Worm (Caenorhabditis elegans) whole organism, L4 larva: ENCODE results near the gene natc-1.

ENCODE experiments used
- F37D6.2 ChIP-seq: sonication (generic microtip); optimal IDR thresholded peaks from 2 replicates; lab custom pipeline; 2016; ENCODE audit warnings: mild to moderate bottlenecking, missing genetic modification characterization, missing compliant biosample characterization
- F44E2.7 ChIP-seq: fragments of 200-800 bp; sonication (Bioruptor generic); IDR thresholded peaks from 2 replicates; pipeline ENCODE4 v2.1.2; 2022; ENCODE audit warnings: missing genetic modification characterization, missing compliant biosample characterization
- R02D3.7 ChIP-seq: fragments of 150-350 bp; sonication (generic microtip); optimal IDR thresholded peaks from 3 replicates; lab custom pipeline; 2014; ENCODE audit warnings: missing biosample characterization, missing genetic modification characterization
- aha-1 ChIP-seq: fragments of 150-350 bp; peaks from one replicate; lab custom pipeline; 2014; ENCODE audit warnings: missing biosample characterization, missing genetic modification characterization
- ama-1 ChIP-seq: fragments of 150-350 bp; optimal IDR thresholded peaks from 2 replicates; lab custom pipeline; 2014; ENCODE audit warnings: inconsistent platforms, mixed read lengths
- attf-4 ChIP-seq: sonication (generic microtip); optimal IDR thresholded peaks from 3 replicates; lab custom pipeline; 2017; ENCODE audit warnings: missing biosample characterization, missing genetic modification characterization
- ceh-28 ChIP-seq: fragments of 150-350 bp; optimal IDR thresholded peaks from 2 replicates; lab custom pipeline; 2014; ENCODE audit warnings: missing biosample characterization, missing genetic modification reagents, missing genetic modification characterization
- ces-1 ChIP-seq: fragments of 150-350 bp; sonication (generic microtip); optimal IDR thresholded peaks from 4 replicates; lab custom pipeline; 2014; ENCODE audit warnings: missing biosample characterization, missing genetic modification reagents, missing genetic modification characterization
- daf-12 ChIP-seq: fragments of 150-350 bp; optimal IDR thresholded peaks from 2 replicates; lab custom pipeline; 2014; ENCODE audit warnings: missing biosample characterization, missing genetic modification reagents, missing genetic modification characterization
- daf-19 ChIP-seq: fragments of 200-800 bp; sonication (Bioruptor generic); conservative IDR thresholded peaks from 2 replicates; pipeline ENCODE4 v1.3.6; 2022; ENCODE audit warnings: missing genetic modification characterization, missing compliant biosample characterization
- daf-8 ChIP-seq: fragments of 200-800 bp; sonication (Bioruptor generic); IDR thresholded peaks from 2 replicates; pipeline ENCODE4 v1.3.6; 2022; ENCODE audit warnings: missing genetic modification characterization, missing compliant biosample characterization
- egl-43 ChIP-seq: fragments of 200-800 bp; sonication (Bioruptor generic); IDR thresholded peaks from 2 replicates; pipeline ENCODE4 v1.3.6; 2022; ENCODE audit warnings: missing genetic modification reagents, missing genetic modification characterization, missing compliant biosample characterization
- fos-1 ChIP-seq: fragments of 150-350 bp; optimal IDR thresholded peaks from 2 replicates; lab custom pipeline; 2014; ENCODE audit warnings: missing biosample characterization, missing genetic modification characterization
- gei-8 ChIP-seq: fragments of 200-800 bp; sonication (Bioruptor generic); optimal IDR thresholded peaks from 2 replicates; lab custom pipeline; 2018; ENCODE audit warnings: mild to moderate bottlenecking, missing genetic modification characterization, missing compliant biosample characterization
- jun-1 ChIP-seq: fragments of 150-350 bp; optimal IDR thresholded peaks from 2 replicates; lab custom pipeline; 2014; ENCODE audit warnings: missing biosample characterization, missing genetic modification reagents, missing genetic modification characterization
- lim-7 ChIP-seq: fragments of 200-800 bp; sonication (Bioruptor generic); IDR thresholded peaks from 2 replicates; pipeline ENCODE4 v1.3.6; 2022; ENCODE audit warnings: missing genetic modification characterization, missing compliant biosample characterization
- lin-15B ChIP-seq: fragments of 150-350 bp; sonication (generic microtip); optimal IDR thresholded peaks from 3 replicates; lab custom pipeline; 2014; ENCODE audit warnings: missing biosample characterization, missing genetic modification characterization
- lin-38 ChIP-seq: fragments of 200-800 bp; sonication (Bioruptor generic); IDR thresholded peaks from 2 replicates; pipeline ENCODE4 v1.3.6; 2022; ENCODE audit warnings: missing genetic modification reagents, missing genetic modification characterization, missing compliant biosample characterization
- lsy-2 ChIP-seq, 2 experiments: fragments of 150-350 bp in 1 of 2; sonication (generic microtip) in 1 of 2; optimal IDR thresholded peaks; 2 replicates each; lab custom pipeline; 2014 to 2017; ENCODE audit warnings: missing biosample characterization in 2 of 2, missing genetic modification characterization in 2 of 2
- madf-9 ChIP-seq: fragments of 200-800 bp; sonication (Bioruptor generic); conservative IDR thresholded peaks from 2 replicates; pipeline ENCODE4 v1.3.6; 2022; ENCODE audit warnings: missing genetic modification reagents, missing genetic modification characterization, missing compliant biosample characterization
- mes-2 ChIP-seq: sonication (generic microtip); optimal IDR thresholded peaks from 2 replicates; lab custom pipeline; 2016; ENCODE audit warnings: missing genotype, mild to moderate bottlenecking, missing genetic modification characterization, missing compliant biosample characterization; ENCODE audit not compliant: poor library complexity, severe bottlenecking
- nhr-111 ChIP-seq: fragments of 200-800 bp; sonication (Bioruptor generic); optimal IDR thresholded peaks from 2 replicates; lab custom pipeline; 2018; ENCODE audit warnings: mild to moderate bottlenecking, missing genetic modification characterization, missing compliant biosample characterization
- nhr-25 ChIP-seq: sonication (generic microtip); optimal IDR thresholded peaks from 2 replicates; lab custom pipeline; 2017; ENCODE audit warnings: missing genetic modification characterization, mild to moderate bottlenecking, missing compliant biosample characterization, antibody characterized with exemption, moderate library complexity, borderline replicate concordance; ENCODE audit not compliant: insufficient read depth
- pha-4 ChIP-seq, 2 experiments: fragments of 150-350 bp in 1 of 2; fragments of 200-800 bp in 1 of 2; sonication (Bioruptor generic) in 1 of 2; IDR thresholded peaks in 1 of 2; optimal IDR thresholded peaks in 1 of 2; 2 replicates each; pipeline versions ENCODE4 v1.3.6 to Lab custom; 2014 to 2022; ENCODE audit warnings: missing genetic modification characterization in 2 of 2, missing genetic modification reagents in 2 of 2, missing biosample characterization in 1 of 2, missing compliant biosample characterization in 1 of 2
- saeg-2 ChIP-seq: fragments of 200-800 bp; sonication (Bioruptor generic); IDR thresholded peaks from 2 replicates; pipeline ENCODE4 v1.3.6; 2022; ENCODE audit warnings: missing genetic modification reagents, missing genetic modification characterization, missing compliant biosample characterization
- skn-1 ChIP-seq: fragments of 150-350 bp; optimal IDR thresholded peaks from 2 replicates; lab custom pipeline; 2014; ENCODE audit warnings: missing biosample characterization, missing genetic modification characterization
- spr-1 ChIP-seq: sonication (generic microtip); optimal IDR thresholded peaks from 2 replicates; lab custom pipeline; 2016; ENCODE audit warnings: mild to moderate bottlenecking, missing genetic modification characterization, missing compliant biosample characterization
- tag-97 ChIP-seq: fragments of 200-800 bp; sonication (Bioruptor generic); IDR thresholded peaks from 2 replicates; pipeline ENCODE4 v1.3.6; 2022; ENCODE audit warnings: missing genetic modification characterization, missing compliant biosample characterization
- unc-62 ChIP-seq, 3 experiments: fragments of 150-350 bp in 1 of 3; sonication (generic microtip); optimal IDR thresholded peaks in 2 of 3; peaks in 1 of 3; 1 replicate in 1 of 3; 2 replicates in 2 of 3; lab custom pipeline; 2014 to 2017; ENCODE audit warnings: missing biosample characterization in 3 of 3, missing genetic modification characterization in 3 of 3, missing genetic modification reagents in 3 of 3, missing genotype in 1 of 3
- vab-7 ChIP-seq: fragments of 200-800 bp; sonication (Bioruptor generic); IDR thresholded peaks from 2 replicates; pipeline ENCODE4 v1.3.6; 2022; ENCODE audit warnings: missing genetic modification reagents, missing genetic modification characterization, missing compliant biosample characterization
- zag-1 ChIP-seq: fragments of 150-350 bp; optimal IDR thresholded peaks from 2 replicates; lab custom pipeline; 2014; ENCODE audit warnings: missing biosample characterization, missing genetic modification characterization

Gene natc-1

ce11 chrV:8460800-8461199 lies 1.4 kb upstream of the natc-1 start (continued):
- peak in 1 of 2 experiments; percentile 17 for TF ChIP-seq lsy-2 (tag; optimal IDR thresholded peaks at IDR 0.05; lab: Kevin White, UChicago)
- TF ChIP-seq egl-43 = no peak
- TF ChIP-seq tag-97 (GFP tag; lab: Robert Waterston, UW) = no peak
- no peak for TF ChIP-seq lin-15B (tag; lab: Kevin White, UChicago)
- TF ChIP-seq zag-1 (tag; lab: Kevin White, UChicago) = no peak
- TF ChIP-seq F37D6.2 (tag; lab: Kevin White, UChicago) = no peak
- no peak for TF ChIP-seq jun-1 (tag; lab: Kevin White, UChicago)
- TF ChIP-seq attf-4 (tag; lab: Kevin White, UChicago) = no peak
- TF ChIP-seq mes-2 (tag; lab: Kevin White, UChicago) = peak; percentile 28

ce11 chrV:8465386-8465785 lies 3.2 kb downstream of the natc-1 start, which contains the start of gene mrps-2:
Gene mrps-2, plus strand, starts transcription at chrV:8465686.
- no peak for TF ChIP-seq F44E2.7
- TF ChIP-seq gei-8 (GFP tag; lab: Kevin White, UChicago) = no peak
- no peak for TF ChIP-seq vab-7 (GFP tag; lab: Robert Waterston, UW)
- peak; percentile 34; the same call in 1 of the 2 replicates for TF ChIP-seq lin-38 (GFP tag; lab: Robert Waterston, UW)
- TF ChIP-seq ama-1 = peak; percentile 31

ce11 chrV:8467031-8467430 lies 4.9 kb downstream of the natc-1 start, which contains the start of gene mrpl-4:
Gene mrpl-4, plus strand, starts transcription at chrV:8467265.
- no peak for TF ChIP-seq skn-1 (tag; lab: Kevin White, UChicago)
- 0 out of 2 replicates have a peak, but pooled peaks have one; percentile 22 for TF ChIP-seq lin-38 (GFP tag; lab: Robert Waterston, UW)
- no peak for TF ChIP-seq jun-1 (tag; lab: Kevin White, UChicago)
- TF ChIP-seq pha-4 (GFP tag; IDR thresholded peaks at IDR 0.05; lab: Robert Waterston, UW) = no peak
- no peak for TF ChIP-seq pha-4 (tag; optimal IDR thresholded peaks at IDR 0.05; lab: Kevin White, UChicago)
- no peak for TF ChIP-seq zag-1 (tag; lab: Kevin White, UChicago)
- no peak for TF ChIP-seq daf-12
- TF ChIP-seq nhr-111 (GFP tag; lab: Kevin White, UChicago) = no peak
- TF ChIP-seq fos-1 (tag; lab: Kevin White, UChicago) = no peak
- TF ChIP-seq unc-62 (GFP tag; optimal IDR thresholded peaks at IDR 0.05 in 1 of 2; lab: Kevin White, UChicago) = peak in 1 of 2 experiments; percentile 91
- TF ChIP-seq unc-62 (tag; optimal IDR thresholded peaks at IDR 0.05; lab: Kevin White, UChicago) = no peak
- TF ChIP-seq lim-7 (GFP tag; lab: Robert Waterston, UW) = no peak
- TF ChIP-seq daf-8 (GFP tag; lab: Robert Waterston, UW) = no peak
- TF ChIP-seq madf-9 (GFP tag; lab: Robert Waterston, UW) = no peak
- TF ChIP-seq ces-1 (GFP tag; lab: Kevin White, UChicago) = no peak

- TF ChIP-seq saeg-2 (GFP tag; lab: Robert Waterston, UW) (no peak), spr-1 (tag; lab: Kevin White, UChicago) (no peak), daf-12 (no peak), aha-1 (no peak), daf-8 (GFP tag; lab: Robert Waterston, UW) (no peak), R02D3.7 (no peak), ceh-28 (tag; lab: Kevin White, UChicago) (no peak), nhr-25 (tag; lab: Kevin White, UChicago) (no peak), daf-19 (no peak)
Measured at ce11 chrV:8468740-8469139, 6.6 kb downstream of the natc-1 start, which contains the start of gene phf-30. Gene phf-30, plus strand, starts transcription at chrV:8469040.

- no peak for TF ChIP-seq mes-2 (tag; lab: Kevin White, UChicago)
- peak; percentile 89 for TF ChIP-seq aha-1
- TF ChIP-seq, all 104 proteins: peak for 1
Measured at ce11 chrV:8470906-8471305, 8.7 kb downstream of the natc-1 start, which contains the start of gene gplb-1. Gene gplb-1, minus strand, starts transcription at chrV:8471242.
